Fruit fly (Drosophila melanogaster): ENCODE measurements around the gene per.
A peak's percentile ranks its signal among the peaks of the same experiment; 100 is the strongest.

per gene

DNA sequence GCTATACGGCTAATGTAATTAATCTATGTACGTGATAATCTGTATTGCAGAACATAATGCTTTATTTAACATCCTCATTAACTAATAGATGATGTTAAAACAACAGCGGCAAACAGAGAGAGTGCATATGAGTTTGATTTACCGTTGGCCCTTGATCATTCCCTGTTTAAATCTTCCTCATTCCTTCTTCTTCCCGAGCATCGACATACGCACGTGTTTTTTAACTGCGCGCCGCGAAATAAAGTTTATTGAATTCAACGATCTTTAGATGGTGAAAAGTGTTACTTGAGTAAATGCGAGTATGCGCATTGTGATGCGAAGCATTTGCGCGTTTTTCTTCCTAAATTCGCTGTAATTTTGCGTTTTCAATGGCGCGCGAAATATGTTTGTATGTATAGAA is 54.7 kb downstream of the per start, which contains the start of gene kirre:
kirre (plus strand) TSS at position 301 of the 400 bp plus-strand sequence.
- no peak for TF ChIP-seq maf-S (GFP tag; optimal IDR thresholded peaks at IDR 0.05)
- TF ChIP-seq Oaz (GFP tag; IDR thresholded peaks at IDR 0.05): no peak
- TF ChIP-seq wdn (GFP tag; IDR thresholded peaks at IDR 0.05): no peak
- TF ChIP-seq MBD-R2 (GFP tag; IDR thresholded peaks at IDR 0.05): no peak
- TF ChIP-seq aop (GFP tag; IDR thresholded peaks at IDR 0.05): no peak
- TF ChIP-seq knrl (GFP tag; IDR thresholded peaks at IDR 0.05; ENCODE audit: partially characterized antibody): no peak
- no peak for TF ChIP-seq CG9932 (GFP tag; IDR thresholded peaks at IDR 0.05)
- TF ChIP-seq CG10431 (GFP tag; optimal IDR thresholded peaks at IDR 0.05): no peak
- TF ChIP-seq MTF-1 (GFP tag; optimal IDR thresholded peaks at IDR 0.05; ENCODE audit: borderline replicate concordance): no peak

DNA sequence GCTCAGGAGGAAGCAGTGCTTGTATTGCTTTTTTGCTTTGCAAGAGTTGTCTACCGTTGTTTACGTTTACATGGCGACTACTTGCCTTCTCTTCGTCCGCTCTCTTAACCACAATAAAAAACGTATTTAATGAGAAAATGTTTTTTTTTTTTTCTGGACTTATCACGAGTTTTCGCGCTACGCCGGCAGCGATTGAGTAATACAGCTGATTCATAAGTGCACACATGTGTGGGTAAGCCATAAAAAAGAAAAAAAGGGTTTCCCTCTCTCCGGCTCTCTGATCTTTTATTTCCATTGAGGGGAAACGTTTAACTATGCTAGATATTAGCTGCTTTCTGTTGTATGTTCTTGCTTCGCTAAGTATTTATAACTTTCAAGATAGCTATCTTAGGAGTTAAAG is 56.7 kb downstream of the per start:
- peak; percentile 11 for TF ChIP-seq cg (GFP tag; optimal IDR thresholded peaks at IDR 0.05)
- TF ChIP-seq crc (GFP tag; optimal IDR thresholded peaks at IDR 0.05): no peak
- no peak for TF ChIP-seq Fer3 (tag; optimal IDR thresholded peaks at IDR 0.05)
- TF ChIP-seq exex (tag; optimal IDR thresholded peaks at IDR 0.05): peak; percentile 47
- TF ChIP-seq CG11504 (tag; optimal IDR thresholded peaks at IDR 0.05): no peak
- no peak for TF ChIP-seq Opbp (GFP tag; IDR thresholded peaks at IDR 0.05; ENCODE audit: partially characterized antibody)
- TF ChIP-seq ewg (GFP tag; optimal IDR thresholded peaks at IDR 0.05): no peak
- no peak for TF ChIP-seq TFAM (GFP tag; optimal IDR thresholded peaks at IDR 0.05)
- TF ChIP-seq row (GFP tag; IDR thresholded peaks at IDR 0.05): no peak
- TF ChIP-seq Rfx (GFP tag; IDR thresholded peaks at IDR 0.05): no peak
- TF ChIP-seq CG3163 (GFP tag; optimal IDR thresholded peaks at IDR 0.05): peak; percentile 78
- TF ChIP-seq dmrt11E (tag; optimal IDR thresholded peaks at IDR 0.05): no peak
- peak; percentile 78 for TF ChIP-seq nom (GFP tag; optimal IDR thresholded peaks at IDR 0.05)
- TF ChIP-seq NC2α (GFP tag; optimal IDR thresholded peaks at IDR 0.05): no peak
- peak in 1 of 2 experiments; percentile 35 for TF ChIP-seq Trl (optimal IDR thresholded peaks at IDR 0.05)
- TF ChIP-seq Trl (GFP tag; optimal IDR thresholded peaks at IDR 0.05): no peak
- TF ChIP-seq sqz (GFP tag; optimal IDR thresholded peaks at IDR 0.05): peak; percentile 81
- TF ChIP-seq unpg (GFP tag; optimal IDR thresholded peaks at IDR 0.05): no peak
- TF ChIP-seq CG6683 (GFP tag; optimal IDR thresholded peaks at IDR 0.05): no peak
- TF ChIP-seq rib (GFP tag; IDR thresholded peaks at IDR 0.05): no peak
- TF ChIP-seq B-H2 (GFP tag; optimal IDR thresholded peaks at IDR 0.05): no peak
- TF ChIP-seq CG6765 (GFP tag; optimal IDR thresholded peaks at IDR 0.05): no peak
- TF ChIP-seq Pdp1 (GFP tag; optimal IDR thresholded peaks at IDR 0.05): peak in 1 of 2 experiments; percentile 82
- no peak for TF ChIP-seq CG10565 (GFP tag; optimal IDR thresholded peaks at IDR 0.05)
- TF ChIP-seq CG13424 (tag; optimal IDR thresholded peaks at IDR 0.05): no peak
- TF ChIP-seq CG17359 (tag; optimal IDR thresholded peaks at IDR 0.05): peak; percentile 65
- no peak for TF ChIP-seq CG2678 (tag; optimal IDR thresholded peaks at IDR 0.05)
- TF ChIP-seq CG13296 (GFP tag; optimal IDR thresholded peaks at IDR 0.05): no peak
- no peak for TF ChIP-seq Elba2 (GFP tag; optimal IDR thresholded peaks at IDR 0.05)
- no peak for TF ChIP-seq HHEX (GFP tag; optimal IDR thresholded peaks at IDR 0.05)
- TF ChIP-seq CG34376 (GFP tag; optimal IDR thresholded peaks at IDR 0.05): peak; percentile 13
- TF ChIP-seq PHDP (tag; optimal IDR thresholded peaks at IDR 0.05): no peak
- TF ChIP-seq bsh (GFP tag; optimal IDR thresholded peaks at IDR 0.05): peak in 1 of 2 experiments; percentile 48
- TF ChIP-seq mirr (GFP tag; optimal IDR thresholded peaks at IDR 0.05): no peak
- no peak for TF ChIP-seq CG31388 (GFP tag; optimal IDR thresholded peaks at IDR 0.05)
- no peak for TF ChIP-seq CG9876 (GFP tag; optimal IDR thresholded peaks at IDR 0.05)
- TF ChIP-seq CG8388 (GFP tag; optimal IDR thresholded peaks at IDR 0.05): no peak
- TF ChIP-seq fd3F (GFP tag; optimal IDR thresholded peaks at IDR 0.05): no peak
- no peak for TF ChIP-seq ERR (GFP tag; optimal IDR thresholded peaks at IDR 0.05)
- no peak for TF ChIP-seq CG7928 (GFP tag; optimal IDR thresholded peaks at IDR 0.05)
- TF ChIP-seq Adf1 (GFP tag; IDR thresholded peaks at IDR 0.05): peak; percentile 53; the same call in 1 of the 2 replicates

All from whole organism, embryonic.